Fruit fly (Drosophila melanogaster): ENCODE measurements around the gene CG42300.

CG42300 gene

dm6 chrX:15599697-15600096 is 43.9 kb upstream of the CG42300 start (continued):
- TF ChIP-seq pnt (GFP tag; optimal IDR thresholded peaks at IDR 0.05) (peak; percentile 44), trh (GFP tag; optimal IDR thresholded peaks at IDR 0.05) (no peak), CG2678 (tag; optimal IDR thresholded peaks at IDR 0.05) (peak; percentile 73), Dp (GFP tag; optimal IDR thresholded peaks at IDR 0.05) (no peak), CG17829 (tag; optimal IDR thresholded peaks at IDR 0.05) (peak; percentile 48), stc (GFP tag; IDR thresholded peaks at IDR 0.05) (peak; percentile 62), CG17568 (GFP tag; optimal IDR thresholded peaks at IDR 0.05) (no peak), Asciz (GFP tag; optimal IDR thresholded peaks at IDR 0.05) (peak; percentile 31), CG16815 (GFP tag; optimal IDR thresholded peaks at IDR 0.05) (no peak), Doc2 (GFP tag; IDR thresholded peaks at IDR 0.05) (no peak), abd-A (tag; optimal IDR thresholded peaks at IDR 0.05) (no peak), CG9609 (GFP tag; optimal IDR thresholded peaks at IDR 0.05) (peak; percentile 51), eyg (GFP tag; optimal IDR thresholded peaks at IDR 0.05) (no peak), p53 (GFP tag; optimal IDR thresholded peaks at IDR 0.05) (no peak), pb (GFP tag; optimal IDR thresholded peaks at IDR 0.05) (no peak), her (GFP tag; optimal IDR thresholded peaks at IDR 0.05) (peak; percentile 41), nmo (GFP tag; optimal IDR thresholded peaks at IDR 0.05) (peak; percentile 46), CG9215 (GFP tag; IDR thresholded peaks at IDR 0.05) (peak; percentile 86), CG6813 (GFP tag; optimal IDR thresholded peaks at IDR 0.05) (peak; percentile 52), CG7928 (GFP tag; optimal IDR thresholded peaks at IDR 0.05) (peak; percentile 14), CG15601 (tag; optimal IDR thresholded peaks at IDR 0.05) (peak; percentile 23), Lhr (GFP tag; optimal IDR thresholded peaks at IDR 0.05) (no peak), CG15073 (GFP tag; optimal IDR thresholded peaks at IDR 0.05) (no peak), sqz (GFP tag; optimal IDR thresholded peaks at IDR 0.05) (no peak), CG6654 (GFP tag; optimal IDR thresholded peaks at IDR 0.05) (no peak), ash1 (GFP tag; optimal IDR thresholded peaks at IDR 0.05) (no peak), bab2 (GFP tag; optimal IDR thresholded peaks at IDR 0.05) (peak; percentile 24), Nf-YB (GFP tag; optimal IDR thresholded peaks at IDR 0.05) (no peak), CG15696 (tag; optimal IDR thresholded peaks at IDR 0.05) (no peak), hkb (optimal IDR thresholded peaks at IDR 0.05) (no peak), hkb (GFP tag; IDR thresholded peaks at IDR 0.05) (peak; percentile 63; the same call in 1 of the 2 replicates), CG2116 (GFP tag; optimal IDR thresholded peaks at IDR 0.05) (no peak), Sry-β (GFP tag; optimal IDR thresholded peaks at IDR 0.05) (no peak), Hr51 (GFP tag; optimal IDR thresholded peaks at IDR 0.05) (peak in 1 of 2 experiments; percentile 72), fu2 (GFP tag; optimal IDR thresholded peaks at IDR 0.05) (peak; percentile 31), CG12104 (GFP tag; optimal IDR thresholded peaks at IDR 0.05) (no peak), E2f1 (GFP tag; IDR thresholded peaks at IDR 0.05) (peak; percentile 59), CG12236 (GFP tag; optimal IDR thresholded peaks at IDR 0.05) (no peak), Scr (GFP tag; IDR thresholded peaks at IDR 0.05; ENCODE audit: partially characterized antibody) (no peak), emc (GFP tag; optimal IDR thresholded peaks at IDR 0.05) (peak; percentile 17), br (optimal IDR thresholded peaks at IDR 0.05) (no peak), CG11504 (tag; optimal IDR thresholded peaks at IDR 0.05) (peak; percentile 84), mirr (GFP tag; optimal IDR thresholded peaks at IDR 0.05) (no peak), corto (GFP tag; optimal IDR thresholded peaks at IDR 0.05) (no peak), CG9876 (GFP tag; optimal IDR thresholded peaks at IDR 0.05) (no peak), crol (GFP tag; IDR thresholded peaks at IDR 0.05) (no peak), CG4424 (GFP tag; optimal IDR thresholded peaks at IDR 0.05) (peak; percentile 52), slp2 (GFP tag; optimal IDR thresholded peaks at IDR 0.05) (peak; percentile 49), Stat92E (GFP tag; optimal IDR thresholded peaks at IDR 0.05) (no peak), CG12219 (GFP tag; optimal IDR thresholded peaks at IDR 0.05) (peak; percentile 43), CG7271 (tag; optimal IDR thresholded peaks at IDR 0.05) (no peak)

Measured in whole organism, embryonic.